Fruit fly (Drosophila melanogaster) whole organism, embryonic: ENCODE measurements around the gene lgs.

ENCODE experiments used
- CG10959 ChIP-seq: fragments of 200-800 bp; sonication (Bioruptor generic); IDR thresholded peaks from 2 replicates; pipeline ENCODE4 v1.3.6; 2022; ENCODE audit warnings: missing biosample characterization, missing genetic modification characterization
- CG17612 ChIP-seq: fragments of 200-800 bp; sonication (Bioruptor generic); IDR thresholded peaks from 2 replicates; pipeline ENCODE4 v1.3.6; 2022; ENCODE audit warnings: missing biosample characterization, missing genetic modification characterization
- CG17802 ChIP-seq: fragments of 200-800 bp; sonication (Bioruptor generic); optimal IDR thresholded peaks from 2 replicates; lab custom pipeline; 2018; ENCODE audit warnings: missing biosample characterization, mild to moderate bottlenecking, missing genetic modification characterization, moderate library complexity
- CG31365 ChIP-seq: fragments of 200-800 bp; sonication (Bioruptor generic); optimal IDR thresholded peaks from 2 replicates; lab custom pipeline; 2018; ENCODE audit warnings: missing biosample characterization, mild to moderate bottlenecking, missing genetic modification characterization
- D19B ChIP-seq: fragments of 200-800 bp; sonication (Bioruptor generic); optimal IDR thresholded peaks from 2 replicates; lab custom pipeline; 2017; ENCODE audit warnings: missing biosample characterization, mild to moderate bottlenecking, missing genetic modification characterization
- Dad ChIP-seq: fragments of 200-800 bp; sonication (Bioruptor generic); optimal IDR thresholded peaks from 3 replicates; lab custom pipeline; 2016; ENCODE audit warnings: missing biosample characterization, missing genetic modification characterization
- Ets97D ChIP-seq: fragments of 200-800 bp; sonication (Bioruptor generic); optimal IDR thresholded peaks from 3 replicates; lab custom pipeline; 2016; ENCODE audit warnings: missing biosample characterization, missing genetic modification characterization
- GATAe ChIP-seq: fragments of 200-800 bp; sonication (Bioruptor generic); conservative IDR thresholded peaks from 2 replicates; pipeline ENCODE4 v1.3.6; 2022; ENCODE audit warnings: missing biosample characterization, missing genetic modification characterization
- Lpt ChIP-seq: fragments of >200 bp; optimal IDR thresholded peaks from 2 replicates; lab custom pipeline; 2018; ENCODE audit warnings: missing biosample characterization, missing genetic modification characterization
- TFAM ChIP-seq: fragments of 200-800 bp; sonication (Bioruptor generic); optimal IDR thresholded peaks from 2 replicates; lab custom pipeline; 2017; ENCODE audit warnings: missing biosample characterization, missing genetic modification characterization, inconsistent platforms
- bcd ChIP-seq: fragments of 200-800 bp; sonication (Bioruptor generic); optimal IDR thresholded peaks from 2 replicates; lab custom pipeline; 2017; ENCODE audit warnings: missing biosample characterization, mild to moderate bottlenecking, missing genetic modification characterization
- ems ChIP-seq: fragments of 200-800 bp; sonication (Bioruptor generic); optimal IDR thresholded peaks from 3 replicates; lab custom pipeline; 2016; ENCODE audit warnings: missing biosample characterization, missing genetic modification characterization
- fd3F ChIP-seq: fragments of 200-800 bp; sonication (Bioruptor generic); optimal IDR thresholded peaks from 2 replicates; lab custom pipeline; 2018; ENCODE audit warnings: missing biosample characterization, mild to moderate bottlenecking, missing genetic modification characterization, moderate library complexity
- wor ChIP-seq: fragments of 200-800 bp; sonication (Bioruptor generic); IDR thresholded peaks from 2 replicates; pipeline ENCODE4 v1.3.6; 2022; ENCODE audit warnings: missing biosample characterization, missing genetic modification characterization

DNA sequence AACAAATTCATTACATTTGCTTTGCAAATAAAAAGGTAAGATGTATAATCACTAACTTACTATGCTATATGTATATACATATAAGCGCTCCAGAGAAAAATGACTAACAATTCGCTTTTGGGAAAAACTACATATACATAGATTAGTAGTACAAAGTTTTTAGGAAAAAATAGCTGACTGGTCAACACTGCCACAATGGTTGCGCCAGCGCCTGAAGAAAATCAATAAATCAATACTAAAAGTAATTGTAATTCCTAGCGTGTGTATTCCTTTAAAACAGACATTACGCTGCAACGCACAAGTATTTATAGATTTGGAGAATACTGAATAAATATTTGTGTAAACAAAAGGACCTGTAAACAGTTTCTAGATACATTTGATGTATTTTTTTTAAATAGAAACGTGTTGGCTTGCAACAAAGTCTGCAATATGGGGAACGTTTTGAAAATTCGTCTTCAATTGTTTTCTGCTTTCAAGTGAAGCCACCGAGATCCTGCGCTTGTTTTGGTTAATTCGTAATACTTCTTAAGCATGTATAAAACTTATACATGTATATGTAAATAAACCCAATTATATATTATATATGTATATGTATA lies 2.3 kb upstream of the lgs start:
- TF ChIP-seq CG31365 (no peak), Ets97D (GFP tag; lab: Kevin White, UChicago) (no peak), bcd (no peak), Dad (GFP tag; lab: Kevin White, UChicago) (no peak), D19B (no peak), ems (GFP tag; lab: Kevin White, UChicago) (no peak), fd3F (GFP tag; lab: Kevin White, UChicago) (no peak), CG10959 (no peak), TFAM (GFP tag; lab: Kevin White, UChicago) (no peak), GATAe (GFP tag; lab: Robert Waterston, UW) (no peak), CG17802 (tag; lab: Kevin White, UChicago) (no peak), CG17612 (GFP tag; lab: Robert Waterston, UW) (no peak), wor (GFP tag; lab: Robert Waterston, UW) (no peak), Lpt (GFP tag; lab: Kevin White, UChicago) (no peak)
